Fruit fly (Drosophila melanogaster) ovary, adult (tissue): ENCODE results near the gene gnu.
A peak's percentile ranks its signal among the peaks of the same experiment; 100 is the strongest.

Experiments
- CG17801 ChIP-seq: fragments of 200-800 bp; optimal IDR thresholded peaks from 2 replicates; lab custom pipeline; 2019; ENCODE audit warnings: missing biosample characterization, mild to moderate bottlenecking, missing genetic modification characterization, moderate library complexity; ENCODE audit not compliant: partially characterized antibody

gnu gene

dm6 chr3L:14783363-14783627, 19.9 kb downstream of the gnu start:
- TF ChIP-seq CG17801 (GFP tag; lab: Kevin White, UChicago) = no peak

dm6 chr3L:14782626-14783362, 20.4 kb downstream of the gnu start:
- TF ChIP-seq CG17801 (GFP tag; lab: Kevin White, UChicago) = peak; percentile 32

- TF ChIP-seq CG17801 (GFP tag; lab: Kevin White, UChicago) = no peak
These were observed 21.3 kb downstream of the gnu start for dm6 chr3L:14781863-14782218.

dm6 chr3L:14781082-14781862, 21.9 kb downstream of the gnu start:
- peak; percentile 81 for TF ChIP-seq CG17801 (GFP tag; lab: Kevin White, UChicago)

dm6 chr3L:14780187-14780586, 23.0 kb downstream of the gnu start:
- TF ChIP-seq CG17801 (GFP tag; lab: Kevin White, UChicago) = peak; percentile 61

- TF ChIP-seq CG17801 (GFP tag; lab: Kevin White, UChicago) = no peak
These were observed 23.9 kb downstream of the gnu start for dm6 chr3L:14779289-14779688.

dm6 chr3L:14775711-14776660, 27.2 kb downstream of the gnu start, which contains the start of gene mop:
mop (minus strand) TSS chr3L:14776129.
- no peak for TF ChIP-seq CG17801 (GFP tag; lab: Kevin White, UChicago)

dm6 chr3L:14769183-14769582, 34.0 kb downstream of the gnu start, which contains the start of gene Mgat4b:
Mgat4b (minus strand) TSS chr3L:14769283.
- TF ChIP-seq CG17801 (GFP tag; lab: Kevin White, UChicago) = no peak

dm6 chr3L:14761837-14762785, 41.0 kb downstream of the gnu start, which contains the start of the genes Tsen34 and Mgat4a:
Tsen34 (minus strand) TSS chr3L:14761844.
Mgat4a (plus strand) TSS chr3L:14762028.
- peak; percentile 46 for TF ChIP-seq CG17801 (GFP tag; lab: Kevin White, UChicago)

- no peak for TF ChIP-seq CG17801 (GFP tag; lab: Kevin White, UChicago)
These were observed 42.2 kb downstream of the gnu start, which contains the start of gene Trl for dm6 chr3L:14760949-14761348. Trl (minus strand) TSS chr3L:14761049.

dm6 chr3L:14759984-14760626, 43.1 kb downstream of the gnu start:
- peak; percentile 25 for TF ChIP-seq CG17801 (GFP tag; lab: Kevin White, UChicago)

dm6 chr3L:14759097-14759795, 43.9 kb downstream of the gnu start:
- TF ChIP-seq CG17801 (GFP tag; lab: Kevin White, UChicago) = peak; percentile 99

dm6 chr3L:14758730-14759096, 44.4 kb downstream of the gnu start:
- no peak for TF ChIP-seq CG17801 (GFP tag; lab: Kevin White, UChicago)
